Fruit fly (Drosophila melanogaster) whole organism, pupa: ENCODE data around the gene ast.

Source experiments
- CG10348 ChIP-seq: fragments of 200-800 bp; sonication (Bioruptor generic); IDR thresholded peaks from 2 replicates; pipeline ENCODE4 v1.3.6; 2022; ENCODE audit warnings: missing biosample characterization, missing genetic modification characterization
- CG12605 ChIP-seq: fragments of 200-800 bp; sonication (Bioruptor generic); IDR thresholded peaks from 2 replicates; pipeline ENCODE4 v1.3.6; 2022; ENCODE audit warnings: missing biosample characterization, missing genetic modification characterization
- CG13204 ChIP-seq: fragments of 200-800 bp; sonication (Bioruptor generic); optimal IDR thresholded peaks from 2 replicates; lab custom pipeline; 2018; ENCODE audit warnings: missing biosample characterization, mild to moderate bottlenecking, missing genetic modification characterization, moderate library complexity
- CG14655 ChIP-seq: fragments of 200-800 bp; sonication (Bioruptor generic); optimal IDR thresholded peaks from 3 replicates; lab custom pipeline; 2017; ENCODE audit warnings: mild to moderate bottlenecking, missing biosample characterization, missing genetic modification reagents, missing genetic modification characterization
- CG15710 ChIP-seq: fragments of 200-800 bp; sonication (Bioruptor generic); optimal IDR thresholded peaks from 2 replicates; lab custom pipeline; 2018; ENCODE audit warnings: missing biosample characterization, mild to moderate bottlenecking, missing genetic modification characterization, moderate library complexity
- CG17806 ChIP-seq: fragments of 200-800 bp; sonication (Bioruptor generic); optimal IDR thresholded peaks from 2 replicates; lab custom pipeline; 2018; ENCODE audit warnings: missing biosample characterization, mild to moderate bottlenecking, missing genetic modification characterization, moderate library complexity
- CG32121 ChIP-seq: fragments of 200-800 bp; sonication (Bioruptor generic); IDR thresholded peaks from 2 replicates; pipeline ENCODE4 v1.3.6; 2022; ENCODE audit warnings: missing biosample characterization, missing genetic modification characterization
- CG34367 ChIP-seq: fragments of 200-800 bp; sonication (Bioruptor generic); optimal IDR thresholded peaks from 2 replicates; lab custom pipeline; 2018; ENCODE audit warnings: missing biosample characterization, mild to moderate bottlenecking, missing genetic modification characterization
- CG4496 ChIP-seq: fragments of 200-800 bp; sonication (Bioruptor generic); IDR thresholded peaks from 3 replicates; pipeline ENCODE4 v1.3.6; 2022; ENCODE audit warnings: missing biosample characterization, missing genetic modification characterization
- CG8159 ChIP-seq: fragments of 200-800 bp; sonication (Bioruptor generic); optimal IDR thresholded peaks from 3 replicates; lab custom pipeline; 2018; ENCODE audit warnings: missing biosample characterization, mild to moderate bottlenecking, missing genetic modification characterization, moderate library complexity
- CG8301 ChIP-seq: fragments of 200-800 bp; sonication (Bioruptor generic); optimal IDR thresholded peaks from 2 replicates; lab custom pipeline; 2018; ENCODE audit warnings: missing biosample characterization, mild to moderate bottlenecking, missing genetic modification characterization
- CG9948 ChIP-seq: fragments of 200-800 bp; sonication (Bioruptor generic); optimal IDR thresholded peaks from 2 replicates; lab custom pipeline; 2018; ENCODE audit warnings: missing biosample characterization, mild to moderate bottlenecking, missing genetic modification characterization, moderate library complexity
- D1 ChIP-seq: fragments of 200-800 bp; sonication (Bioruptor generic); optimal IDR thresholded peaks from 2 replicates; lab custom pipeline; 2018; ENCODE audit warnings: missing biosample characterization, mild to moderate bottlenecking, missing genetic modification characterization, moderate library complexity
- EcR ChIP-seq: fragments of 200-800 bp; sonication (Bioruptor generic); optimal IDR thresholded peaks from 3 replicates; lab custom pipeline; 2019; ENCODE audit warnings: missing biosample characterization, missing genetic modification characterization, mild to moderate bottlenecking, moderate library complexity, missing genetic modification reagents
- Ets98B ChIP-seq: fragments of 200-800 bp; sonication (Bioruptor generic); IDR thresholded peaks from 2 replicates; pipeline ENCODE4 v1.3.6; 2022; ENCODE audit warnings: missing biosample characterization, missing genetic modification characterization
- Pif1A ChIP-seq: fragments of 200-800 bp; sonication (Bioruptor generic); optimal IDR thresholded peaks from 3 replicates; lab custom pipeline; 2016; ENCODE audit warnings: missing biosample characterization, missing genetic modification characterization
- Pif1B ChIP-seq: fragments of 200-800 bp; sonication (Bioruptor generic); optimal IDR thresholded peaks from 3 replicates; lab custom pipeline; 2016; ENCODE audit warnings: missing biosample characterization, missing genetic modification characterization
- Snoo ChIP-seq: fragments of 200-800 bp; sonication (Bioruptor generic); optimal IDR thresholded peaks from 3 replicates; lab custom pipeline; 2017; ENCODE audit warnings: missing biosample characterization, mild to moderate bottlenecking, missing genetic modification characterization, inconsistent platforms
- fd96Ca ChIP-seq: fragments of 200-800 bp; sonication (Bioruptor generic); IDR thresholded peaks from 3 replicates; pipeline ENCODE4 v1.3.6; 2022; ENCODE audit warnings: missing biosample characterization, missing genetic modification characterization
- gl ChIP-seq: fragments of 200-800 bp; sonication (Bioruptor generic); optimal IDR thresholded peaks from 2 replicates; lab custom pipeline; 2018; ENCODE audit warnings: missing biosample characterization, mild to moderate bottlenecking, missing genetic modification characterization
- rn ChIP-seq: fragments of 200-800 bp; sonication (Bioruptor generic); IDR thresholded peaks from 2 replicates; pipeline ENCODE4 v1.3.6; 2022; ENCODE audit warnings: missing biosample characterization, missing genetic modification characterization

ast gene

dm6 chr2L:1048846-1049245 lies 28.9 kb upstream of the ast start:
- no peak for TF ChIP-seq Pif1A (GFP tag; lab: Kevin White, UChicago)
- TF ChIP-seq CG8301 (tag; lab: Kevin White, UChicago), result no peak
- no peak for TF ChIP-seq CG4496 (GFP tag; lab: Robert Waterston, UW)
- TF ChIP-seq fd96Ca (GFP tag; lab: Robert Waterston, UW), result no peak
- TF ChIP-seq CG12605 (GFP tag; lab: Robert Waterston, UW), result peak; percentile 87
- TF ChIP-seq CG10348 (GFP tag; lab: Robert Waterston, UW), result no peak

DNA sequence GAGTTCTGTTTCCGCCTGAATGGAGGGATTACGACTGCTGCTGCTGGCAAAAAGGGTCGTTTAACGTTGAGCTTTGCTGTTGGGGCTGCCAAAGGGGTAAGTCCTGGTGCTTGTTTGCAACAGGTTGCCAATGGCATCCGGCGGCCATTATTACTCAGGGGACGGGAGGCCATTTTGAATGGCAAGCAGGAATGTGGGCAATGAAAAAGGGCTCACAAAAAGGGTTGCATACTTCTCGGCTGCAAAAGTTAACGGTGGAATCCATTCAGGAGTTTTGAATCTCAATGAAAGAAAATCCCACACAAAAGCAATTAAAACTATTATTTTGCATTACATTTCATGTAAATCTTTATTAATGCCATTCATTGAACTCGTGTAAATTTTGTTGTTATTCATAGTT lies 28.4 kb upstream of the ast start:
- TF ChIP-seq CG8301 (tag; lab: Kevin White, UChicago) (no peak), rn (no peak), CG12605 (GFP tag; lab: Robert Waterston, UW) (no peak), CG32121 (GFP tag; lab: Robert Waterston, UW) (no peak), CG4496 (GFP tag; lab: Robert Waterston, UW) (peak; percentile 73), CG15710 (tag; lab: Kevin White, UChicago) (no peak), CG17806 (tag; lab: Kevin White, UChicago) (no peak), EcR (no peak), Snoo (peak; percentile 10), CG34367 (no peak), CG9948 (tag; lab: Kevin White, UChicago) (no peak), fd96Ca (GFP tag; lab: Robert Waterston, UW) (no peak)

DNA sequence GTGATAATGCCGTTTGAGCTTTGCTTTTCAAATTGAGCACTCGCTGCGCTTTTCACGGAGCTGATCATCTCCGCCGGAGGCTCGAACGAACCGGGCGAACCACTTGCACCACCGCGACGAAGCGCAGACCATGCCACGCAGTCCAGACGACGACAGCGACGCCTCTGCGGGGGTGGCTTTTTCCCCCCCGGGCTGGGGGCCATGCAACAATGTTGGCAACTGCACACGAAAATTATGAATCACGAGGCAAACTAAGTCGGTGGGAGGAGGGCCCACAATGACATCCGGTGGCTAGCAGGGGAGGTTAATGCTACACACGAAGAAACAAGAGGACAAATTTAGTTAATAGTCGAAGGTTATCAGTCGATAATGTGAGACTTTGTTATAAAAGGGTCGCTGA lies 21.1 kb upstream of the ast start:
- TF ChIP-seq CG8301 (tag; lab: Kevin White, UChicago), result no peak
- TF ChIP-seq CG13204 (GFP tag; lab: Kevin White, UChicago), result no peak
- no peak for TF ChIP-seq rn
- no peak for TF ChIP-seq CG10348 (GFP tag; lab: Robert Waterston, UW)
- TF ChIP-seq CG34367, result no peak
- TF ChIP-seq CG12605 (GFP tag; lab: Robert Waterston, UW), result no peak
- no peak for TF ChIP-seq Pif1A (GFP tag; lab: Kevin White, UChicago)
- TF ChIP-seq gl (tag; lab: Kevin White, UChicago), result no peak
- no peak for TF ChIP-seq CG4496 (GFP tag; lab: Robert Waterston, UW)
- no peak for TF ChIP-seq CG8159 (tag; lab: Kevin White, UChicago)
- TF ChIP-seq CG15710 (tag; lab: Kevin White, UChicago), result no peak
- TF ChIP-seq Pif1B, result no peak

DNA sequence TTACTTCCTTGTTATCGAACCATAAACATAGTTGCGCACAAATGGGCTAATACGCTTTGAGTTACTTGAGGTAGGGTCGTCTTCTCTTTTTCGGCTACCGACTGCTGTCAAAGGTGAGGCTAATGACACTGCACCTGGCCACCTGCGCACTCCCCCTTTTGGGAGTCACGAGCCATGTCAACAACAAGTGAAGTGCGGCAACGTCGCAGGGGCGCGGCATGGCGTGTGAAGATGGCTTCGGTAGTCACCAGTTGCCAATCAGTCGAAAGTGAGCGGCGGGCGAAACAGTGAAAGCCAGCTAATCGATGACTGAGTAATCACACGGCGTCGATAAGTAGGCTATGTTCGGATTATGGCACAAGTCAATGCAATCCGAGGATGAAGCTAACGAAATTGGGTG lies 20.2 kb upstream of the ast start:
- TF ChIP-seq CG34367, result no peak
- no peak for TF ChIP-seq CG4496 (GFP tag; lab: Robert Waterston, UW)
- no peak for TF ChIP-seq EcR
- TF ChIP-seq CG12605 (GFP tag; lab: Robert Waterston, UW), result no peak
- TF ChIP-seq Ets98B (GFP tag; lab: Robert Waterston, UW), result no peak
- TF ChIP-seq Snoo, result no peak
- no peak for TF ChIP-seq Pif1B
- TF ChIP-seq rn, result no peak
- no peak for TF ChIP-seq CG15710 (tag; lab: Kevin White, UChicago)
- no peak for TF ChIP-seq CG8159 (tag; lab: Kevin White, UChicago)
- TF ChIP-seq fd96Ca (GFP tag; lab: Robert Waterston, UW), result no peak
- TF ChIP-seq Pif1A (GFP tag; lab: Kevin White, UChicago), result no peak
- no peak for TF ChIP-seq CG10348 (GFP tag; lab: Robert Waterston, UW)
- TF ChIP-seq CG13204 (GFP tag; lab: Kevin White, UChicago), result no peak
- TF ChIP-seq CG14655 (GFP tag; lab: Kevin White, UChicago), result no peak
- no peak for TF ChIP-seq CG9948 (tag; lab: Kevin White, UChicago)
- no peak for TF ChIP-seq CG32121 (GFP tag; lab: Robert Waterston, UW)
- TF ChIP-seq CG8301 (tag; lab: Kevin White, UChicago), result no peak
- TF ChIP-seq D1, result no peak

DNA sequence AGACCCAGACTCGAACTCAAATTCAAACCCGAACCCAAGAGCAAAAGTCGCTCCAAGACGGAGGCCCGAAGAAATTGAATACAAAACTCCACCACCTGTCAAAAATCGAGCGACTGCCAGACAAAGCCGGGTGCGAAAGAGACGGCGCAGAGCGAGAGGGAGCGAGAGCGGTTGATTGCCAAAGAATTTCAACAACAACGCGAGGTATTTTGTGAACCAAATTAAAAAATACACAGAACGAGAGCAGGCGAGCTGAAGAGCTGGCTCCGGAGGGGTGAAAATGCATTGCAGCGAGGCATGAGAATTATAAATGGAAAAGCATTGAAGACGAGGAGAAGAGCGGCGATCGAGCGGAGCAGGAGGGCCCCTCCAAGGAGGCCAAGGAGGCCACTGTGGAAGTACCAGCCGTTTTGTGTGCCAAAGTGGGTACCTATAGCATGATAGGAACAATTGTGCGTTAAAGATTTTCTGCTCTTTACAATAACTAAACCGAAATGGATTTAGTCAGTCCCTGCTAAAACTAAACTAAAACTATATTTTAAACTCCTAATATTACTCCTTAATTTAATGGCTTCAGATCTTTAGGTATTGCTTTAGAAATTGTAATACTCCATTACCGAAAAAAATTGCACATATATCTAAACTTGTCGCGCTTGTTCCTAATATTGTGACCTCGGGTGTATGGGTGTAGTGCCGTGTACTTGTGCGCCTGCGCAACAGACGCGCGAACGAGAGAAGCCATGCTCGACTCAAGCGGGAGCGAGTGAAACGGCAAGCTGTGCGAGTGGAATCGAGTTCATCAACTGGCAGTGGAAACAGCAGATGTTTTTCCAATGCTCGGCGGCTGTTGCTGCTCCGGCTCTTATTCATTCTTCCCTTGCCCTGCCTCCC lies 15.0 kb upstream of the ast start:
- peak; percentile 57 for TF ChIP-seq CG8301 (tag; lab: Kevin White, UChicago)
- peak; percentile 43 for TF ChIP-seq CG13204 (GFP tag; lab: Kevin White, UChicago)
- peak; percentile 47 for TF ChIP-seq Pif1B
- TF ChIP-seq Snoo, result peak; percentile 68
- peak; percentile 76 for TF ChIP-seq CG15710 (tag; lab: Kevin White, UChicago)
- TF ChIP-seq CG17806 (tag; lab: Kevin White, UChicago), result peak; percentile 63
- peak; percentile 85 for TF ChIP-seq CG8159 (tag; lab: Kevin White, UChicago)
- TF ChIP-seq rn, result no peak
- TF ChIP-seq D1, result peak; percentile 44
- TF ChIP-seq CG10348 (GFP tag; lab: Robert Waterston, UW), result no peak
- peak; percentile 66 for TF ChIP-seq CG34367
- no peak for TF ChIP-seq Ets98B (GFP tag; lab: Robert Waterston, UW)
- peak; percentile 69 for TF ChIP-seq CG14655 (GFP tag; lab: Kevin White, UChicago)
- TF ChIP-seq gl (tag; lab: Kevin White, UChicago), result peak; percentile 51
- TF ChIP-seq CG4496 (GFP tag; lab: Robert Waterston, UW), result peak; percentile 9; the same call in 1 of the 3 replicates
- peak; percentile 10; the same call in 1 of the 2 replicates for TF ChIP-seq CG32121 (GFP tag; lab: Robert Waterston, UW)
- TF ChIP-seq Pif1A (GFP tag; lab: Kevin White, UChicago), result peak; percentile 66
- TF ChIP-seq CG9948 (tag; lab: Kevin White, UChicago), result peak; percentile 68
- peak; percentile 1 for TF ChIP-seq EcR
- no peak; the same call in 2 of the 3 replicates for TF ChIP-seq fd96Ca (GFP tag; lab: Robert Waterston, UW)
- TF ChIP-seq CG12605 (GFP tag; lab: Robert Waterston, UW), result 0 out of 2 replicates have a peak, but pooled peaks have one; percentile 14
